Fruit fly (Drosophila melanogaster) whole organism, embryonic: ENCODE data around the gene vari.

Experiments used
- Aef1 ChIP-seq: fragments of 200-800 bp; sonication (Bioruptor generic); IDR thresholded peaks from 3 replicates; pipeline ENCODE4 v1.3.6; 2022; ENCODE audit warnings: missing biosample characterization, missing genetic modification characterization
- Asciz ChIP-seq: fragments of 200-800 bp; sonication (Bioruptor generic); optimal IDR thresholded peaks from 2 replicates; lab custom pipeline; 2017; ENCODE audit warnings: missing biosample characterization, mild to moderate bottlenecking, missing genetic modification characterization, missing genetic modification reagents
- C15 ChIP-seq: fragments of 200-800 bp; sonication (Bioruptor generic); IDR thresholded peaks from 3 replicates; pipeline ENCODE4 v1.3.6; 2022; ENCODE audit warnings: missing biosample characterization, missing genetic modification characterization
- CG1024 ChIP-seq: fragments of 200-800 bp; sonication (Bioruptor generic); IDR thresholded peaks from 2 replicates; pipeline ENCODE4 v1.3.6; 2022; ENCODE audit warnings: missing biosample characterization, missing genetic modification characterization
- CG11085 ChIP-seq: fragments of 200-800 bp; sonication (Bioruptor generic); IDR thresholded peaks from 2 replicates; pipeline ENCODE4 v1.3.6; 2022; ENCODE audit warnings: missing biosample characterization, missing genetic modification characterization
- CG1233 ChIP-seq: fragments of 200-800 bp; sonication (Bioruptor generic); optimal IDR thresholded peaks from 4 replicates; lab custom pipeline; 2018; ENCODE audit warnings: missing biosample characterization, mild to moderate bottlenecking, missing genetic modification characterization
- CG13424 ChIP-seq: fragments of 200-800 bp; sonication (Bioruptor generic); optimal IDR thresholded peaks from 2 replicates; lab custom pipeline; 2019; ENCODE audit warnings: missing biosample characterization, mild to moderate bottlenecking, missing genetic modification characterization, moderate library complexity
- CG14441 ChIP-seq: fragments of 200-800 bp; sonication (Bioruptor generic); IDR thresholded peaks from 2 replicates; pipeline ENCODE4 v1.3.6; 2022; ENCODE audit warnings: missing biosample characterization, missing genetic modification characterization
- CG17612 ChIP-seq: fragments of 200-800 bp; sonication (Bioruptor generic); IDR thresholded peaks from 2 replicates; pipeline ENCODE4 v1.3.6; 2022; ENCODE audit warnings: missing biosample characterization, missing genetic modification characterization
- CG18764 ChIP-seq: fragments of 200-800 bp; sonication (Bioruptor generic); optimal IDR thresholded peaks from 3 replicates; lab custom pipeline; 2016; ENCODE audit warnings: missing biosample characterization, missing genetic modification characterization
- CG2116 ChIP-seq: fragments of 200-800 bp; sonication (Bioruptor generic); optimal IDR thresholded peaks from 3 replicates; lab custom pipeline; 2018; ENCODE audit warnings: missing biosample characterization, mild to moderate bottlenecking, missing genetic modification characterization
- CG2199 ChIP-seq: fragments of 200-800 bp; sonication (Bioruptor generic); IDR thresholded peaks from 3 replicates; pipeline ENCODE4 v1.3.6; 2022; ENCODE audit warnings: missing biosample characterization, missing genetic modification characterization
- CG2678 ChIP-seq: fragments of 200-800 bp; sonication (Bioruptor generic); optimal IDR thresholded peaks from 3 replicates; lab custom pipeline; 2019; ENCODE audit warnings: missing biosample characterization, mild to moderate bottlenecking, missing genetic modification characterization, moderate library complexity
- CG32772 ChIP-seq: fragments of 200-800 bp; sonication (Bioruptor generic); IDR thresholded peaks from 2 replicates; pipeline ENCODE4 v1.3.6; 2022; ENCODE audit warnings: missing biosample characterization, missing genetic modification characterization
- CG4404 ChIP-seq: fragments of 200-800 bp; sonication (Bioruptor generic); IDR thresholded peaks from 2 replicates; pipeline ENCODE4 v1.3.6; 2022; ENCODE audit warnings: missing biosample characterization, missing genetic modification characterization
- CG5180 ChIP-seq: fragments of 200-800 bp; sonication (Bioruptor generic); optimal IDR thresholded peaks from 3 replicates; lab custom pipeline; 2017; ENCODE audit warnings: missing biosample characterization, missing genetic modification characterization, mild to moderate bottlenecking, moderate library complexity, missing genetic modification reagents
- CG6813 ChIP-seq: fragments of 200-800 bp; sonication (Bioruptor generic); optimal IDR thresholded peaks from 2 replicates; lab custom pipeline; 2017; ENCODE audit warnings: missing biosample characterization, missing genetic modification characterization, mild to moderate bottlenecking, moderate library complexity, missing genetic modification reagents
- CG7357 ChIP-seq: fragments of 200-800 bp; sonication (Bioruptor generic); IDR thresholded peaks from 3 replicates; pipeline ENCODE4 v1.3.6; 2022; ENCODE audit warnings: missing biosample characterization, missing genetic modification characterization
- CG7556 ChIP-seq: fragments of 200-800 bp; sonication (Bioruptor generic); optimal IDR thresholded peaks from 2 replicates; lab custom pipeline; 2017; ENCODE audit warnings: missing biosample characterization, mild to moderate bottlenecking, missing genetic modification characterization
- Camta ChIP-seq: fragments of 200-800 bp; sonication (Bioruptor generic); optimal IDR thresholded peaks from 2 replicates; lab custom pipeline; 2016; ENCODE audit warnings: missing biosample characterization, missing genetic modification characterization
- D ChIP-seq, 2 experiments: fragments of 200-800 bp in 1 of 2; fragments of >200 bp in 1 of 2; sonication (Bioruptor generic) in 1 of 2; optimal IDR thresholded peaks; 2 replicates in 1 of 2; 3 replicates in 1 of 2; lab custom pipeline; 2017; ENCODE audit warnings: mild to moderate bottlenecking in 1 of 2, missing biosample characterization in 1 of 2, missing genetic modification characterization in 1 of 2, missing genetic modification reagents in 1 of 2
- Dip3 ChIP-seq: fragments of 200-800 bp; sonication (Bioruptor generic); optimal IDR thresholded peaks from 3 replicates; lab custom pipeline; 2016; ENCODE audit warnings: missing biosample characterization, missing genetic modification characterization
- Drgx ChIP-seq: fragments of 200-800 bp; sonication (Bioruptor generic); IDR thresholded peaks from 2 replicates; pipeline ENCODE4 v1.3.6; 2022; ENCODE audit warnings: missing biosample characterization, missing genetic modification characterization
- Gsc ChIP-seq: fragments of 200-800 bp; sonication (Bioruptor generic); IDR thresholded peaks from 2 replicates; pipeline ENCODE4 v1.3.6; 2022; ENCODE audit warnings: missing biosample characterization, missing genetic modification characterization
- Hand ChIP-seq: fragments of 200-800 bp; sonication (Bioruptor generic); optimal IDR thresholded peaks from 2 replicates; lab custom pipeline; 2017; ENCODE audit warnings: mild to moderate bottlenecking, missing biosample characterization, missing genetic modification reagents, missing genetic modification characterization
- Lim3 ChIP-seq: fragments of 200-800 bp; sonication (Bioruptor generic); IDR thresholded peaks from 2 replicates; pipeline ENCODE4 v1.3.6; 2022; ENCODE audit warnings: missing biosample characterization, missing genetic modification characterization
- Meics ChIP-seq: fragments of 200-800 bp; sonication (Bioruptor generic); optimal IDR thresholded peaks from 2 replicates; lab custom pipeline; 2017; ENCODE audit warnings: missing biosample characterization, mild to moderate bottlenecking, missing genetic modification characterization
- Myb ChIP-seq: fragments of 200-800 bp; sonication (Bioruptor generic); optimal IDR thresholded peaks from 2 replicates; lab custom pipeline; 2016; ENCODE audit warnings: missing biosample characterization, missing genetic modification characterization
- Nf-YB ChIP-seq: fragments of 200-800 bp; sonication (Bioruptor generic); optimal IDR thresholded peaks from 3 replicates; lab custom pipeline; 2019; ENCODE audit warnings: missing biosample characterization, mild to moderate bottlenecking, missing genetic modification characterization, moderate library complexity
- Usf ChIP-seq: fragments of 200-800 bp; sonication (Bioruptor generic); optimal IDR thresholded peaks from 2 replicates; lab custom pipeline; 2017; ENCODE audit warnings: missing genotype, missing biosample characterization, missing genetic modification characterization
- YL-1 ChIP-seq: fragments of 200-800 bp; sonication (Bioruptor generic); optimal IDR thresholded peaks from 3 replicates; lab custom pipeline; 2017; ENCODE audit warnings: missing biosample characterization, mild to moderate bottlenecking, missing genetic modification characterization
- ap ChIP-seq: fragments of 200-800 bp; sonication (Bioruptor generic); IDR thresholded peaks from 2 replicates; pipeline ENCODE4 v1.3.6; 2022; ENCODE audit warnings: missing biosample characterization, missing genetic modification characterization
- ase ChIP-seq: fragments of 200-800 bp; sonication (Bioruptor generic); IDR thresholded peaks from 3 replicates; pipeline ENCODE4 v1.3.6; 2022; ENCODE audit warnings: missing biosample characterization, missing genetic modification characterization
- bab2 ChIP-seq: fragments of 200-800 bp; sonication (Bioruptor generic); optimal IDR thresholded peaks from 2 replicates; lab custom pipeline; 2016; ENCODE audit warnings: missing biosample characterization, missing genetic modification characterization
- cad ChIP-seq: fragments of >200 bp; optimal IDR thresholded peaks from 2 replicates; lab custom pipeline; 2017; ENCODE audit warnings: missing biosample characterization, missing genetic modification characterization
- chn ChIP-seq: fragments of 200-800 bp; sonication (Bioruptor generic); optimal IDR thresholded peaks from 2 replicates; lab custom pipeline; 2016; ENCODE audit warnings: missing biosample characterization, missing genetic modification characterization
- eve ChIP-seq, 2 experiments: fragments of >200 bp; optimal IDR thresholded peaks; 2 replicates each; lab custom pipeline; 2017; ENCODE audit warnings: missing biosample characterization in 2 of 2, missing genetic modification characterization in 2 of 2
- ind ChIP-seq: fragments of 200-800 bp; sonication (Bioruptor generic); optimal IDR thresholded peaks from 3 replicates; lab custom pipeline; 2016; ENCODE audit warnings: missing biosample characterization, missing genetic modification characterization
- lola ChIP-seq, 3 experiments: fragments of >200 bp in 2 of 3; fragments of 200-800 bp in 1 of 3; sonication (Bioruptor generic) in 1 of 3; optimal IDR thresholded peaks; 2 replicates each; lab custom pipeline; 2017 to 2019; ENCODE audit warnings: missing biosample characterization in 3 of 3, missing genetic modification characterization in 3 of 3, mild to moderate bottlenecking in 1 of 3, moderate library complexity in 1 of 3
- mam ChIP-seq: fragments of 200-800 bp; sonication (Bioruptor generic); optimal IDR thresholded peaks from 3 replicates; lab custom pipeline; 2016; ENCODE audit warnings: missing biosample characterization, missing genetic modification characterization
- mld ChIP-seq: fragments of 200-800 bp; sonication (Bioruptor generic); IDR thresholded peaks from 3 replicates; pipeline ENCODE4 v1.3.6; 2022; ENCODE audit warnings: missing biosample characterization, missing genetic modification characterization; ENCODE audit not compliant: partially characterized antibody
- org-1 ChIP-seq: fragments of 200-800 bp; sonication (Bioruptor generic); optimal IDR thresholded peaks from 2 replicates; lab custom pipeline; 2017; ENCODE audit warnings: missing biosample characterization, missing genetic modification characterization
- prd ChIP-seq, 3 experiments: fragments of >200 bp in 2 of 3; fragments of 200-800 bp in 1 of 3; sonication (Bioruptor generic) in 1 of 3; optimal IDR thresholded peaks in 2 of 3; IDR thresholded peaks in 1 of 3; 2 replicates in 2 of 3; 3 replicates in 1 of 3; pipeline versions ENCODE4 v1.3.6 to Lab custom; 2017 to 2022; ENCODE audit warnings: missing biosample characterization in 1 of 3, missing genetic modification characterization in 1 of 3
- ranshi ChIP-seq: fragments of 200-800 bp; sonication (Bioruptor generic); IDR thresholded peaks from 2 replicates; pipeline ENCODE4 v1.3.6; 2022; ENCODE audit warnings: missing biosample characterization, missing genetic modification characterization
- scrt ChIP-seq: fragments of 200-800 bp; sonication (Bioruptor generic); optimal IDR thresholded peaks from 2 replicates; lab custom pipeline; 2018; ENCODE audit warnings: missing biosample characterization, mild to moderate bottlenecking, missing genetic modification characterization, moderate library complexity
- sna ChIP-seq: fragments of 200-800 bp; sonication (Bioruptor generic); IDR thresholded peaks from 2 replicates; pipeline ENCODE4 v1.3.6; 2022; ENCODE audit warnings: missing biosample characterization, missing genetic modification characterization; ENCODE audit not compliant: partially characterized antibody
- so ChIP-seq: fragments of 200-800 bp; sonication (Bioruptor generic); IDR thresholded peaks from 3 replicates; pipeline ENCODE4 v1.3.6; 2022; ENCODE audit warnings: missing biosample characterization, missing genetic modification characterization
- tna ChIP-seq: fragments of 200-800 bp; sonication (Bioruptor generic); IDR thresholded peaks from 2 replicates; pipeline ENCODE4 v1.3.6; 2022; ENCODE audit warnings: missing biosample characterization, missing genetic modification characterization; ENCODE audit not compliant: partially characterized antibody
- twi ChIP-seq: fragments of 200-800 bp; optimal IDR thresholded peaks from 2 replicates; lab custom pipeline; 2019; ENCODE audit warnings: missing biosample characterization, mild to moderate bottlenecking, missing genetic modification characterization, moderate library complexity
- zen ChIP-seq: fragments of 200-800 bp; sonication (Bioruptor generic); optimal IDR thresholded peaks from 3 replicates; lab custom pipeline; 2018; ENCODE audit warnings: missing biosample characterization, mild to moderate bottlenecking, missing genetic modification characterization, moderate library complexity

The vari gene

dm6 chr2L:20780768-20781167 is 16.1 kb downstream of the vari start (continued):
- TF ChIP-seq org-1 (GFP tag; lab: Kevin White, UChicago) (peak; percentile 80), Meics (GFP tag; lab: Kevin White, UChicago) (peak; percentile 73), Drgx (no peak), so (0 out of 3 replicates have a peak, but pooled peaks have one; percentile 30), Usf (GFP tag; lab: Kevin White, UChicago) (peak; percentile 30), lola (GFP tag; optimal IDR thresholded peaks at IDR 0.05; lab: Kevin White, UChicago) (peak in 1 of 3 experiments; percentile 53), tna (GFP tag; lab: Robert Waterston, UW) (no peak), CG11085 (GFP tag; lab: Robert Waterston, UW) (no peak), ap (GFP tag; lab: Robert Waterston, UW) (0 out of 2 replicates have a peak, but pooled peaks have one; percentile 19), mld (GFP tag; lab: Robert Waterston, UW) (no peak), CG6813 (GFP tag; lab: Kevin White, UChicago) (peak; percentile 88), scrt (peak; percentile 76), Asciz (GFP tag; lab: Kevin White, UChicago) (peak; percentile 61), CG2116 (GFP tag; lab: Kevin White, UChicago) (peak; percentile 22), Lim3 (no peak), CG17612 (GFP tag; lab: Robert Waterston, UW) (0 out of 2 replicates have a peak, but pooled peaks have one; percentile 11), ind (GFP tag; lab: Kevin White, UChicago) (peak; percentile 1), CG7556 (GFP tag; lab: Kevin White, UChicago) (peak; percentile 67), CG7357 (GFP tag; lab: Robert Waterston, UW) (no peak), ranshi (GFP tag; lab: Robert Waterston, UW) (peak; percentile 53; the same call in 1 of the 2 replicates), chn (GFP tag; lab: Kevin White, UChicago) (no peak), mam (peak; percentile 1), CG1024 (GFP tag; lab: Robert Waterston, UW) (peak; percentile 52; the same call in 1 of the 2 replicates), sna (GFP tag; lab: Robert Waterston, UW) (no peak), CG18764 (GFP tag; lab: Kevin White, UChicago) (peak; percentile 53), CG32772 (GFP tag; lab: Robert Waterston, UW) (no peak), Dip3 (GFP tag; lab: Kevin White, UChicago) (peak; percentile 11), CG2199 (GFP tag; lab: Robert Waterston, UW) (no peak), Hand (GFP tag; lab: Kevin White, UChicago) (no peak), Nf-YB (GFP tag; lab: Kevin White, UChicago) (peak; percentile 51)

- TF ChIP-seq twi (peak; percentile 91), bab2 (GFP tag; lab: Kevin White, UChicago) (no peak), CG14441 (GFP tag; lab: Robert Waterston, UW) (no peak), C15 (GFP tag; lab: Robert Waterston, UW) (no peak), Camta (GFP tag; lab: Kevin White, UChicago) (no peak), CG2678 (tag; lab: Kevin White, UChicago) (no peak), cad (GFP tag; lab: Kevin White, UChicago) (peak; percentile 79), Aef1 (no peak), prd (optimal IDR thresholded peaks at IDR 0.05; lab: Kevin White, UChicago) (no peak), prd (GFP tag; IDR thresholded peaks at IDR 0.05; lab: Robert Waterston, UW) (peak; percentile 67; the same call in 2 of the 3 replicates), YL-1 (GFP tag; lab: Kevin White, UChicago) (no peak), ase (GFP tag; lab: Robert Waterston, UW) (no peak), CG13424 (tag; lab: Kevin White, UChicago) (no peak), Myb (GFP tag; lab: Kevin White, UChicago) (no peak), ranshi (GFP tag; lab: Robert Waterston, UW) (no peak), CG4404 (GFP tag; lab: Robert Waterston, UW) (no peak), CG1233 (GFP tag; lab: Kevin White, UChicago) (no peak), eve (GFP tag; optimal IDR thresholded peaks at IDR 0.05; lab: Kevin White, UChicago) (peak in 1 of 2 experiments; percentile 28), Gsc (GFP tag; lab: Robert Waterston, UW) (no peak), CG5180 (GFP tag; lab: Kevin White, UChicago) (no peak), zen (tag; lab: Kevin White, UChicago) (peak; percentile 77), D (optimal IDR thresholded peaks at IDR 0.05; lab: Kevin White, UChicago) (peak; percentile 42), D (GFP tag; optimal IDR thresholded peaks at IDR 0.05; lab: Kevin White, UChicago) (no peak)
Observed at dm6 chr2L:20778380-20778779, 18.5 kb downstream of the vari start.
